Worm (Caenorhabditis elegans) whole organism, mixed stage, embryonic: ENCODE measurements around the gene ZK1055.4.

Experiments
- M03D4.4 ChIP-seq: sonication (generic microtip); optimal IDR thresholded peaks from 2 replicates; lab custom pipeline; 2017; ENCODE audit warnings: mild to moderate bottlenecking, missing genetic modification characterization, missing compliant biosample characterization
- bed-3 ChIP-seq: fragments of 200-800 bp; sonication (Bioruptor generic); optimal IDR thresholded peaks from 3 replicates; lab custom pipeline; 2018; ENCODE audit warnings: mild to moderate bottlenecking, missing genetic modification characterization, moderate library complexity, missing compliant biosample characterization
- blmp-1 ChIP-seq: fragments of 150-350 bp; optimal IDR thresholded peaks from 2 replicates; lab custom pipeline; 2014; ENCODE audit warnings: missing biosample characterization, missing genetic modification characterization
- ceh-39 ChIP-seq: fragments of 150-350 bp; optimal IDR thresholded peaks from 2 replicates; lab custom pipeline; 2014; ENCODE audit warnings: missing biosample characterization, missing genetic modification characterization
- ceh-43 ChIP-seq: fragments of 200-800 bp; sonication (Bioruptor generic); optimal IDR thresholded peaks from 2 replicates; lab custom pipeline; 2018; ENCODE audit warnings: mild to moderate bottlenecking, missing genetic modification characterization, moderate library complexity, missing compliant biosample characterization
- ceh-83 ChIP-seq: fragments of 200-800 bp; sonication (Bioruptor generic); optimal IDR thresholded peaks from 2 replicates; lab custom pipeline; 2018; ENCODE audit warnings: mild to moderate bottlenecking, missing genetic modification characterization, missing compliant biosample characterization
- ces-1 ChIP-seq: fragments of 150-350 bp; optimal IDR thresholded peaks from 2 replicates; lab custom pipeline; 2014; ENCODE audit warnings: missing biosample characterization, missing genetic modification reagents, missing genetic modification characterization
- cnd-1 ChIP-seq: fragments of 200-800 bp; sonication (Bioruptor generic); optimal IDR thresholded peaks from 2 replicates; lab custom pipeline; 2018; ENCODE audit warnings: mild to moderate bottlenecking, missing genetic modification characterization, missing compliant biosample characterization
- elt-1 ChIP-seq: sonication (generic microtip); optimal IDR thresholded peaks from 2 replicates; lab custom pipeline; 2017; ENCODE audit warnings: missing genetic modification characterization, mild to moderate bottlenecking, missing compliant biosample characterization, antibody characterized with exemption, moderate library complexity, borderline replicate concordance; ENCODE audit not compliant: insufficient read depth
- elt-3 ChIP-seq: fragments of 150-350 bp; optimal IDR thresholded peaks from 2 replicates; lab custom pipeline; 2014; ENCODE audit warnings: missing biosample characterization, missing genetic modification characterization
- flh-1 ChIP-seq: fragments of 200-800 bp; sonication (Bioruptor generic); optimal IDR thresholded peaks from 2 replicates; lab custom pipeline; 2018; ENCODE audit warnings: mild to moderate bottlenecking, missing genetic modification characterization, moderate library complexity, missing compliant biosample characterization
- hlh-1 ChIP-seq: fragments of 150-350 bp; optimal IDR thresholded peaks from 2 replicates; lab custom pipeline; 2014; ENCODE audit warnings: missing biosample characterization, missing genetic modification reagents, missing genetic modification characterization
- lin-13 ChIP-seq: fragments of 150-350 bp; optimal IDR thresholded peaks from 2 replicates; lab custom pipeline; 2014; ENCODE audit warnings: missing biosample characterization, missing genetic modification characterization
- lin-32 ChIP-seq: fragments of 200-800 bp; sonication (Bioruptor generic); optimal IDR thresholded peaks from 2 replicates; lab custom pipeline; 2018; ENCODE audit warnings: mild to moderate bottlenecking, missing genetic modification characterization, missing compliant biosample characterization
- mab-5 ChIP-seq: fragments of 150-350 bp; optimal IDR thresholded peaks from 2 replicates; lab custom pipeline; 2014; ENCODE audit warnings: missing biosample characterization, missing genetic modification characterization
- mep-1 ChIP-seq: fragments of 150-350 bp; optimal IDR thresholded peaks from 2 replicates; lab custom pipeline; 2017; ENCODE audit warnings: missing biosample characterization, missing genetic modification reagents, missing genetic modification characterization, inconsistent platforms
- mls-2 ChIP-seq: sonication (generic microtip); optimal IDR thresholded peaks from 2 replicates; lab custom pipeline; 2016; ENCODE audit warnings: mild to moderate bottlenecking, missing genetic modification characterization, moderate library complexity, missing compliant biosample characterization
- nhr-12 ChIP-seq: fragments of 150-350 bp; optimal IDR thresholded peaks from 2 replicates; lab custom pipeline; 2014; ENCODE audit warnings: missing biosample characterization, missing genetic modification characterization
- nhr-237 ChIP-seq: fragments of 150-350 bp; optimal IDR thresholded peaks from 2 replicates; lab custom pipeline; 2014; ENCODE audit warnings: missing biosample characterization, missing genetic modification characterization
- nhr-28 ChIP-seq: fragments of 150-350 bp; optimal IDR thresholded peaks from 2 replicates; lab custom pipeline; 2014; ENCODE audit warnings: missing biosample characterization, missing genetic modification characterization
- nhr-76 ChIP-seq: sonication (generic microtip); optimal IDR thresholded peaks from 2 replicates; lab custom pipeline; 2017; ENCODE audit warnings: missing biosample characterization, missing genetic modification characterization
- pha-4 ChIP-seq: fragments of 150-350 bp; optimal IDR thresholded peaks from 2 replicates; lab custom pipeline; 2018; ENCODE audit warnings: missing biosample characterization, missing genetic modification reagents, missing genetic modification characterization
- sem-2 ChIP-seq: fragments of 200-800 bp; sonication (Bioruptor generic); optimal IDR thresholded peaks from 2 replicates; lab custom pipeline; 2018; ENCODE audit warnings: mild to moderate bottlenecking, missing genetic modification characterization, missing compliant biosample characterization
- snpc-4 ChIP-seq: fragments of 150-350 bp; optimal IDR thresholded peaks from 2 replicates; lab custom pipeline; 2014; ENCODE audit warnings: missing biosample characterization, missing genetic modification characterization
- sptf-1 ChIP-seq: sonication (generic microtip); optimal IDR thresholded peaks from 2 replicates; lab custom pipeline; 2017; ENCODE audit warnings: mild to moderate bottlenecking, missing genetic modification characterization, moderate library complexity, missing compliant biosample characterization
- tbx-8 ChIP-seq: fragments of 200-800 bp; sonication (Bioruptor generic); optimal IDR thresholded peaks from 2 replicates; lab custom pipeline; 2018; ENCODE audit warnings: mild to moderate bottlenecking, missing genetic modification characterization, moderate library complexity, missing compliant biosample characterization
- unc-120 ChIP-seq: sonication (generic microtip); optimal IDR thresholded peaks from 2 replicates; lab custom pipeline; 2017; ENCODE audit warnings: missing genetic modification characterization, missing compliant biosample characterization; ENCODE audit not compliant: poor library complexity, severe bottlenecking
- zip-8 ChIP-seq: fragments of 150-350 bp; optimal IDR thresholded peaks from 2 replicates; lab custom pipeline; 2014; ENCODE audit warnings: missing biosample characterization, missing genetic modification characterization
- ztf-11 ChIP-seq: fragments of 150-350 bp; optimal IDR thresholded peaks from 2 replicates; lab custom pipeline; 2014; ENCODE audit warnings: missing biosample characterization, missing genetic modification characterization

Gene ZK1055.4

DNA sequence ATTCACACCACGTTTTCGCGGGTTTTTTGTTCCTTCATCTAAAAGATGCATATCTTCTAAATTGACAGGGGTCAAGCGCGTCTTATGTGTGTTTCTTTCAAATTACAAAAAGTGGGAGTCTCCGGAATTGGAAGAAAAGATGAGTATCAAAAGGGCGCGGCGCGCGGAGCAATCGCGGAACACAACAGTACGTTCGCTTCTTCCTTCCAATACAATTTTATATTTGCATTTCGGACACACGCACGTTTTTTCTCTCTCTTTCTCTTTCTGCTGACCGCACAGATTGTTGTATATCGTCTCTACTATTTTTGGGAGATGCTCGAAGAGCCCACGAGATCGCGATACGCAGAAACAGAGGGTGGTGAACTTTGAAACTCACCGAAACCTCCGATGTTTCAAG lies 33.6 kb upstream of the ZK1055.4 start:
- no peak for TF ChIP-seq ces-1 (GFP tag; lab: Kevin White, UChicago)
- no peak for TF ChIP-seq blmp-1 (tag; lab: Kevin White, UChicago)
- no peak for TF ChIP-seq nhr-12 (tag; lab: Kevin White, UChicago)
- peak; percentile 9 for TF ChIP-seq zip-8 (tag; lab: Kevin White, UChicago)
- TF ChIP-seq mab-5 (tag; lab: Kevin White, UChicago), result no peak
- no peak for TF ChIP-seq lin-32 (GFP tag; lab: Kevin White, UChicago)
- TF ChIP-seq nhr-28 (tag; lab: Kevin White, UChicago), result no peak
- TF ChIP-seq, all 35 proteins: peak for 1

ce11 chrV:6549148-6549547 lies 32.7 kb upstream of the ZK1055.4 start, which contains the start of gene K04A8.20:
TSS of gene K04A8.20 (plus strand) at chrV:6549448.
- TF ChIP-seq ceh-43 (GFP tag; lab: Kevin White, UChicago), result no peak
- TF ChIP-seq hlh-1, result no peak
- no peak for TF ChIP-seq M03D4.4 (tag; lab: Kevin White, UChicago)
- no peak for TF ChIP-seq ces-1 (GFP tag; lab: Kevin White, UChicago)
- TF ChIP-seq lin-13, result no peak
- no peak for TF ChIP-seq snpc-4
- TF ChIP-seq cnd-1 (tag; lab: Kevin White, UChicago), result no peak
- no peak for TF ChIP-seq mab-5 (tag; lab: Kevin White, UChicago)
- TF ChIP-seq elt-1 (tag; lab: Kevin White, UChicago), result no peak
- no peak for TF ChIP-seq flh-1
- TF ChIP-seq ceh-39 (tag; lab: Kevin White, UChicago), result no peak
- TF ChIP-seq mep-1 (tag; lab: Kevin White, UChicago), result no peak
- no peak for TF ChIP-seq unc-120
- no peak for TF ChIP-seq lin-32 (GFP tag; lab: Kevin White, UChicago)
- no peak for TF ChIP-seq zip-8 (tag; lab: Kevin White, UChicago)
- TF ChIP-seq ztf-11 (tag; lab: Kevin White, UChicago), result no peak
- TF ChIP-seq sem-2 (GFP tag; lab: Kevin White, UChicago), result no peak
- no peak for TF ChIP-seq pha-4 (tag; lab: Kevin White, UChicago)

DNA sequence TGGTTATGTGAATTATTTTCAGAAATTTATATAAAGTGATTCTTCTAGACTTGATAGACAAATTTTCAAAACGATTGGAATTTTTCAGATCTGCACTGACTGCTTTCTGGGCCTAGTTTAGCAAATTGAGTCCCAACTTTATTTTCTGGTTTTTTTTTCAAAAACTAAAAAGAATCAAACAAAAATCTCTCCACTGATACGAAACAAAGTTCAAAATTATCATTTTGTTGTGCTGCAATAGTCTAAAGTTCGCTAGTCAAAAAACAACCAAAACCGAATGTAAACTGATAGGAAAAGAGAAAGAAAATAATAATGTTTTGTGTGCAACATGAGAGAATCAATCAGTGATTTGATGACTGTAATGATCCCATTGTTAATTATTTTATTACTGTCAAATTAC lies 32.0 kb upstream of the ZK1055.4 start, which contains the start of gene lipl-4:
Gene lipl-4 (plus strand): TSS at position 301 of the 400 bp plus-strand sequence.
- TF ChIP-seq lin-32 (GFP tag; lab: Kevin White, UChicago), result no peak

DNA sequence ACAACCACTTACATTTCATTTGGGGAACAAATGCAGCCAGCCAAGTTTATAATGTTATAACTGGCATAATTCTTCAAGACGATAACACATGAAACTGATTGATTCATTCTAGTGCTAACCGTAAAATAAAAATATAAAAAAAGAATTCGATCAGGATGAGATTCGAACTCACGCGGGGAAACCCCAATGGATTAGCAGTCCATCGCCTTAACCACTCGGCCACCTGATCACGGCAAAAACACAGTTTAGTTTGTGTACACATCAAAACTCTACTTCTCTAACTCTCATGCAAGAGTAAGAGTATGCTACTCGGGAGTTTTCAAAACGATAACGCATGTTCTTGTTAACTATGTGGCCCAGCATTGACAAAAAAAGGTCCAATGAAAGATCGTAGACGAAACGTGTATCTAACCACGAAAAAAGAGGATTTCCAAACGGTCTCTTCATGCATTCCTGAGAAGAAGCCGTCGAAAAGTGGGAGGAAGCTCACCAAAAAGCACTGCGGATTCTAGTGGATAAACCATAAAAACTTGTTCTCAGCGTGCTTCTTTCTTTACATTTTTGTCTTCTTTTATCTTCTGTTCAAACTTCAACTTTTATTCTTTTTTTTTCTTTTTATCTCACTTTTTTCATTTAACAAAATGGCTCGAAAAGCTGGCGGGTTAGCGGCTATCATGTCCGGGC lies 30.0 kb upstream of the ZK1055.4 start, which contains the start of gene twk-10:
Gene twk-10 (plus strand): TSS at position 634 of the 684 bp plus-strand sequence.
- TF ChIP-seq flh-1 (no peak), cnd-1 (tag; lab: Kevin White, UChicago) (peak; percentile 35), ceh-83 (GFP tag; lab: Kevin White, UChicago) (peak; percentile 48), M03D4.4 (tag; lab: Kevin White, UChicago) (peak; percentile 17), nhr-76 (no peak), sem-2 (GFP tag; lab: Kevin White, UChicago) (peak; percentile 19)

- TF ChIP-seq snpc-4, result no peak
- no peak for TF ChIP-seq tbx-8
- TF ChIP-seq unc-120, result no peak
- TF ChIP-seq zip-8 (tag; lab: Kevin White, UChicago), result no peak
- TF ChIP-seq ceh-39 (tag; lab: Kevin White, UChicago), result no peak
- TF ChIP-seq nhr-237 (tag; lab: Kevin White, UChicago), result no peak
- TF ChIP-seq hlh-1, result no peak
- TF ChIP-seq blmp-1 (tag; lab: Kevin White, UChicago), result no peak
- no peak for TF ChIP-seq elt-3 (tag; lab: Kevin White, UChicago)
- no peak for TF ChIP-seq pha-4 (tag; lab: Kevin White, UChicago)
- TF ChIP-seq ces-1 (GFP tag; lab: Kevin White, UChicago), result no peak
- TF ChIP-seq mls-2 (tag; lab: Kevin White, UChicago), result no peak
- TF ChIP-seq sptf-1, result no peak
- no peak for TF ChIP-seq nhr-12 (tag; lab: Kevin White, UChicago)
- no peak for TF ChIP-seq bed-3 (GFP tag; lab: Kevin White, UChicago)
- no peak for TF ChIP-seq ceh-43 (GFP tag; lab: Kevin White, UChicago)
- TF ChIP-seq mep-1 (tag; lab: Kevin White, UChicago), result no peak
These were observed 27.6 kb upstream of the ZK1055.4 start, which contains the start of gene K04A8.19 for ce11 chrV:6554308-6554707. TSS of gene K04A8.19 (minus strand) at chrV:6554408.
